Worm (Caenorhabditis elegans): ENCODE results near the gene thoc-2.
A peak's percentile ranks its signal among the peaks of the same experiment; 100 is the strongest.

thoc-2 gene

DNA sequence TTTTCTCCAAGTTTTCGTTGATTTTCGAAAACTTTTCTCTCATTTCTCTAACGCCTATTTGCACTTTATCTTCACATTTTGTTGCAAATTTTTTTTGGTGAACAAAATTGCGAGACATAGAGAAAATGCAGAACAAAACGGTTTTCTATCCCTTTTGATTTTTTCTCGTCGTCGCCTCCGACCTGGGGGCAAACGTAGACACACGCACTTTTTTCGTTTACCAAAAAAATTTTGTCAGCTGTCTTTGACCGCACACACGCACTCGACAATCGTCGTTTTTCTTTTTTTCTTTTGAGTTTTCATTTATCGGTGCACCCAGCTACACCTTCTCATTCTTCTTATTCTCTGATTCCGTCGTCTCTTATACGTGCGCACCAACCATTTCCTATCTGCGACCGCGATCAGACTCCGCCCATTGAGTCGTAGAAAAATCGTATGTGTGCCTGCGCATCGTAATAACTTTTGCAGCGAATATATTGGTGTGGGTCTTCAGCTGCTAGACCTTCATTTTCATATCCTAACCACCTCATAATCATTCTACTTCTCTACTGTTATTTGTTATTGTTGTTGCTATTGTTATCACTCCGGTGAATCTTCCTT, 5.4 kb upstream of the thoc-2 start (continued):
- TF ChIP-seq tlp-1 (tag; optimal IDR thresholded peaks at IDR 0.05) (no peak), C04F5.9 (tag; optimal IDR thresholded peaks at IDR 0.05) (no peak)

DNA sequence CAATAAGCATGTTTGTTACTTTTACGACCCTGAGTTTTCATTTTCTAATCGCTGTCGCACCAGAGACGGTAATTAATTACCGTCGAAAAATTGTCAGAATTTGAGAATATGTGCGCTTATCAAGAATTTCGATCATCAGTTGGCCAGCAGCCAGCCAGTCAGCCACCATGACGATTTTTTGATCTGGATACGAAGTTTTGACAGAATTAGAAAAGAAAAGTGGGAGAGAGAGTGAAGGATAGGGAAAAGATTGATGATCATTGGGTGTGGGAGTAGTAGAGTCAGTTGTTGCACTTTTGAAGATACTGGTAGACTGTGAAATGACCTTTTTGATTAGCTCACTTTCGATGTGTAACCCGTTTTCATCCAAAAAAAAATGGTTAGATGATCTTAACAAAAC, 3.4 kb upstream of the thoc-2 start:
- no peak for TF ChIP-seq jun-1 (tag; optimal IDR thresholded peaks at IDR 0.05)
- peak; percentile 46 to 59 for TF ChIP-seq lsy-2 (tag; optimal IDR thresholded peaks at IDR 0.05)
- no peak for TF ChIP-seq Y116A8C.19 (tag; optimal IDR thresholded peaks at IDR 0.05; ENCODE audit: borderline replicate concordance)
- TF ChIP-seq C04F5.9 (tag; optimal IDR thresholded peaks at IDR 0.05) = no peak
- peak; percentile 96 for TF ChIP-seq nhr-85 (tag)
- TF ChIP-seq nhr-90 (tag; optimal IDR thresholded peaks at IDR 0.05; ENCODE audit: poor library complexity) = peak; percentile 31
- peak in 1 of 2 experiments; percentile 10 for TF ChIP-seq lin-35 (GFP tag; optimal IDR thresholded peaks at IDR 0.05)
- peak; percentile 34 for TF ChIP-seq efl-3 (GFP tag; optimal IDR thresholded peaks at IDR 0.05)
- no peak for TF ChIP-seq lin-15B (tag; optimal IDR thresholded peaks at IDR 0.05)
- TF ChIP-seq skn-1 (tag; optimal IDR thresholded peaks at IDR 0.05) = no peak
- TF ChIP-seq rnt-1 (tag; optimal IDR thresholded peaks at IDR 0.05) = peak; percentile 75
- TF ChIP-seq irx-1 (tag; optimal IDR thresholded peaks at IDR 0.05) = peak; percentile 22
- TF ChIP-seq alr-1 (tag; optimal IDR thresholded peaks at IDR 0.05; ENCODE audit: borderline replicate concordance) = no peak
- TF ChIP-seq nhr-19 (GFP tag; conservative IDR thresholded peaks at IDR 0.05) = peak; percentile 35
- TF ChIP-seq aly-2 (tag; optimal IDR thresholded peaks at IDR 0.05) = no peak
- no peak for TF ChIP-seq nhr-11 (tag; optimal IDR thresholded peaks at IDR 0.05)
- TF ChIP-seq fos-1 (tag; optimal IDR thresholded peaks at IDR 0.05) = no peak
- peak; percentile 65 for TF ChIP-seq nhr-20 (tag; optimal IDR thresholded peaks at IDR 0.05)
- TF ChIP-seq blmp-1 (tag; optimal IDR thresholded peaks at IDR 0.05) = peak; percentile 94
- no peak for TF ChIP-seq pag-3 (tag; optimal IDR thresholded peaks at IDR 0.05; ENCODE audit: borderline replicate concordance, insufficient read depth)
- no peak for TF ChIP-seq ceh-8 (GFP tag; optimal IDR thresholded peaks at IDR 0.05)
- TF ChIP-seq nhr-47 (tag; optimal IDR thresholded peaks at IDR 0.05) = peak; percentile 53
- TF ChIP-seq mep-1 (tag; optimal IDR thresholded peaks at IDR 0.05) = peak; percentile 65
- peak in 1 of 6 experiments; percentile 27 for TF ChIP-seq elt-3 (tag; optimal IDR thresholded peaks at IDR 0.05)
- TF ChIP-seq lir-3 (tag; optimal IDR thresholded peaks at IDR 0.05; ENCODE audit: poor library complexity) = no peak
- no peak for TF ChIP-seq snpc-4 (tag; optimal IDR thresholded peaks at IDR 0.05)
- no peak for TF ChIP-seq sox-4 (tag; optimal IDR thresholded peaks at IDR 0.05)
- TF ChIP-seq lin-14 (GFP tag; optimal IDR thresholded peaks at IDR 0.05) = peak; percentile 81
- TF ChIP-seq ztf-4 (tag; optimal IDR thresholded peaks at IDR 0.05) = no peak
- no peak for TF ChIP-seq xbp-1 (tag; optimal IDR thresholded peaks at IDR 0.05)
- peak; percentile 75 for TF ChIP-seq nhr-71 (tag; optimal IDR thresholded peaks at IDR 0.05)
- TF ChIP-seq sup-37 (GFP tag; optimal IDR thresholded peaks at IDR 0.05) = no peak
- TF ChIP-seq swsn-7 (tag; optimal IDR thresholded peaks at IDR 0.05) = peak; percentile 4
- TF ChIP-seq ama-1 (optimal IDR thresholded peaks at IDR 0.05) = no peak
- peak in 1 of 2 experiments; percentile 4 for TF ChIP-seq efl-1 (optimal IDR thresholded peaks at IDR 0.05)
- no peak for TF ChIP-seq efl-1 (GFP tag; optimal IDR thresholded peaks at IDR 0.05 in 1 of 2)
- no peak for TF ChIP-seq egl-27 (tag; optimal IDR thresholded peaks at IDR 0.05)
- TF ChIP-seq C16A3.4 (tag; optimal IDR thresholded peaks at IDR 0.05) = no peak
- peak; percentile 60 for TF ChIP-seq snu-23 (GFP tag; optimal IDR thresholded peaks at IDR 0.05)
- TF ChIP-seq lin-39 (tag; optimal IDR thresholded peaks at IDR 0.05) = peak; percentile 58
- no peak for TF ChIP-seq isw-1 (GFP tag; IDR thresholded peaks at IDR 0.05)
- peak; percentile 21 for TF ChIP-seq mef-2 (tag; optimal IDR thresholded peaks at IDR 0.05)
